Worm (Caenorhabditis elegans) whole organism, mixed stage, embryonic: ENCODE measurements around the gene ZC317.6.

Experiments
- bed-3 ChIP-seq: fragments of 200-800 bp; sonication (Bioruptor generic); optimal IDR thresholded peaks from 3 replicates; lab custom pipeline; 2018; ENCODE audit warnings: mild to moderate bottlenecking, missing genetic modification characterization, moderate library complexity, missing compliant biosample characterization
- ceh-39 ChIP-seq: fragments of 150-350 bp; optimal IDR thresholded peaks from 2 replicates; lab custom pipeline; 2014; ENCODE audit warnings: missing biosample characterization, missing genetic modification characterization
- ceh-83 ChIP-seq: fragments of 200-800 bp; sonication (Bioruptor generic); optimal IDR thresholded peaks from 2 replicates; lab custom pipeline; 2018; ENCODE audit warnings: mild to moderate bottlenecking, missing genetic modification characterization, missing compliant biosample characterization
- elt-1 ChIP-seq: sonication (generic microtip); optimal IDR thresholded peaks from 2 replicates; lab custom pipeline; 2017; ENCODE audit warnings: missing genetic modification characterization, mild to moderate bottlenecking, missing compliant biosample characterization, antibody characterized with exemption, moderate library complexity, borderline replicate concordance; ENCODE audit not compliant: insufficient read depth
- flh-1 ChIP-seq: fragments of 200-800 bp; sonication (Bioruptor generic); optimal IDR thresholded peaks from 2 replicates; lab custom pipeline; 2018; ENCODE audit warnings: mild to moderate bottlenecking, missing genetic modification characterization, moderate library complexity, missing compliant biosample characterization
- lin-32 ChIP-seq: fragments of 200-800 bp; sonication (Bioruptor generic); optimal IDR thresholded peaks from 2 replicates; lab custom pipeline; 2018; ENCODE audit warnings: mild to moderate bottlenecking, missing genetic modification characterization, missing compliant biosample characterization
- snpc-4 ChIP-seq: fragments of 150-350 bp; optimal IDR thresholded peaks from 2 replicates; lab custom pipeline; 2014; ENCODE audit warnings: missing biosample characterization, missing genetic modification characterization
- zip-8 ChIP-seq: fragments of 150-350 bp; optimal IDR thresholded peaks from 2 replicates; lab custom pipeline; 2014; ENCODE audit warnings: missing biosample characterization, missing genetic modification characterization

Gene ZC317.6

ce11 chrV:5423120-5423519 is 45.3 kb downstream of the ZC317.6 start, which contains the start of gene cyp-14A5:
Gene cyp-14A5, minus strand, starts transcription at chrV:5423282.
- TF ChIP-seq elt-1 (tag; lab: Kevin White, UChicago) (peak; percentile 2), zip-8 (tag; lab: Kevin White, UChicago) (no peak)

- TF ChIP-seq ceh-83 (GFP tag; lab: Kevin White, UChicago) (no peak), ceh-39 (tag; lab: Kevin White, UChicago) (no peak), flh-1 (GFP tag; lab: Kevin White, UChicago) (no peak), snpc-4 (no peak), bed-3 (GFP tag; lab: Kevin White, UChicago) (no peak), elt-1 (tag; lab: Kevin White, UChicago) (no peak), lin-32 (GFP tag; lab: Kevin White, UChicago) (no peak)
Observed at ce11 chrV:5419915-5420314, 48.5 kb downstream of the ZC317.6 start, which contains the start of gene F08F3.6. Gene F08F3.6, minus strand, starts transcription at chrV:5420067.
